Fruit fly (Drosophila melanogaster) whole organism, prepupa: Measurements from ENCODE around the gene CG6678.

ENCODE experiments used
- Blimp-1 ChIP-seq: fragments of 200-800 bp; sonication (Bioruptor generic); optimal IDR thresholded peaks from 3 replicates; lab custom pipeline; 2017; ENCODE audit warnings: missing biosample characterization, missing genetic modification characterization, mild to moderate bottlenecking, moderate library complexity, missing genetic modification reagents
- CG10631 ChIP-seq: fragments of 200-800 bp; sonication (Bioruptor generic); optimal IDR thresholded peaks from 2 replicates; lab custom pipeline; 2016; ENCODE audit warnings: missing biosample characterization, missing genetic modification characterization
- CG10669 ChIP-seq: fragments of 200-800 bp; sonication (Bioruptor generic); optimal IDR thresholded peaks from 3 replicates; lab custom pipeline; 2018; ENCODE audit warnings: missing biosample characterization, mild to moderate bottlenecking, missing genetic modification characterization, moderate library complexity
- CG11762 ChIP-seq: fragments of 200-800 bp; sonication (Bioruptor generic); optimal IDR thresholded peaks from 3 replicates; lab custom pipeline; 2016; ENCODE audit warnings: missing biosample characterization, missing genetic modification characterization; ENCODE audit not compliant: insufficient read depth
- CG11902 ChIP-seq: fragments of 200-800 bp; sonication (Bioruptor generic); optimal IDR thresholded peaks from 3 replicates; lab custom pipeline; 2016; ENCODE audit warnings: missing biosample characterization, missing genetic modification characterization
- CG15336 ChIP-seq: fragments of 200-800 bp; sonication (Bioruptor generic); IDR thresholded peaks from 2 replicates; pipeline ENCODE4 v1.3.6; 2022; ENCODE audit warnings: missing biosample characterization, missing genetic modification characterization
- CG31627 ChIP-seq: fragments of 200-800 bp; sonication (Bioruptor generic); optimal IDR thresholded peaks from 3 replicates; lab custom pipeline; 2016; ENCODE audit warnings: missing biosample characterization, missing genetic modification characterization
- CG32006 ChIP-seq: fragments of 200-800 bp; sonication (Bioruptor generic); optimal IDR thresholded peaks from 3 replicates; lab custom pipeline; 2017; ENCODE audit warnings: missing biosample characterization, mild to moderate bottlenecking, missing genetic modification characterization
- CG3919 ChIP-seq: fragments of 200-800 bp; sonication (Bioruptor generic); optimal IDR thresholded peaks from 3 replicates; lab custom pipeline; 2016; ENCODE audit warnings: missing biosample characterization, missing genetic modification characterization
- CG4318 ChIP-seq: fragments of 200-800 bp; sonication (Bioruptor generic); optimal IDR thresholded peaks from 3 replicates; lab custom pipeline; 2017; ENCODE audit warnings: missing biosample characterization, mild to moderate bottlenecking, missing genetic modification characterization
- CG6163 ChIP-seq: fragments of 200-800 bp; sonication (Bioruptor generic); IDR thresholded peaks from 3 replicates; pipeline ENCODE4 v1.3.6; 2022; ENCODE audit warnings: missing biosample characterization, missing genetic modification characterization
- CG6276 ChIP-seq: fragments of 200-800 bp; sonication (Bioruptor generic); optimal IDR thresholded peaks from 2 replicates; lab custom pipeline; 2017; ENCODE audit warnings: missing biosample characterization, mild to moderate bottlenecking, missing genetic modification characterization
- CG6792 ChIP-seq: fragments of 200-800 bp; sonication (Bioruptor generic); optimal IDR thresholded peaks from 3 replicates; lab custom pipeline; 2016; ENCODE audit warnings: missing biosample characterization, missing genetic modification characterization
- CG6808 ChIP-seq: fragments of 200-800 bp; sonication (Bioruptor generic); optimal IDR thresholded peaks from 3 replicates; lab custom pipeline; 2017; ENCODE audit warnings: missing biosample characterization, missing genetic modification characterization, mild to moderate bottlenecking, moderate library complexity, missing genetic modification reagents
- CG8119 ChIP-seq: fragments of 200-800 bp; sonication (Bioruptor generic); IDR thresholded peaks from 3 replicates; pipeline ENCODE4 v1.3.6; 2022; ENCODE audit warnings: missing biosample characterization, missing genetic modification characterization
- CG8319 ChIP-seq: fragments of 200-800 bp; sonication (Bioruptor generic); optimal IDR thresholded peaks from 3 replicates; lab custom pipeline; 2016; ENCODE audit warnings: missing biosample characterization, missing genetic modification characterization
- CG8632 ChIP-seq: fragments of 200-800 bp; sonication (Bioruptor generic); optimal IDR thresholded peaks from 3 replicates; lab custom pipeline; 2016; ENCODE audit warnings: missing biosample characterization, missing genetic modification characterization
- CG9139 ChIP-seq: fragments of 200-800 bp; sonication (Bioruptor generic); optimal IDR thresholded peaks from 3 replicates; lab custom pipeline; 2017; ENCODE audit warnings: missing biosample characterization, mild to moderate bottlenecking, missing genetic modification characterization
- Eip78C ChIP-seq: fragments of 200-800 bp; sonication (Bioruptor generic); peaks from one replicate; lab custom pipeline; 2016; ENCODE audit warnings: missing biosample characterization, missing genetic modification characterization
- Eip93F ChIP-seq: fragments of 200-800 bp; sonication (Bioruptor generic); optimal IDR thresholded peaks from 2 replicates; lab custom pipeline; 2016; ENCODE audit warnings: missing biosample characterization, mild to moderate bottlenecking, missing genetic modification characterization
- Ets21C ChIP-seq: fragments of 200-800 bp; sonication (Bioruptor generic); optimal IDR thresholded peaks from 3 replicates; lab custom pipeline; 2016; ENCODE audit warnings: missing biosample characterization, missing genetic modification characterization
- Ets96B ChIP-seq: fragments of 200-800 bp; optimal IDR thresholded peaks from 2 replicates; lab custom pipeline; 2019; ENCODE audit warnings: missing biosample characterization, mild to moderate bottlenecking, missing genetic modification characterization, moderate library complexity
- Gug ChIP-seq: fragments of 200-800 bp; sonication (Bioruptor generic); IDR thresholded peaks from 2 replicates; pipeline ENCODE4 v1.3.6; 2022; ENCODE audit warnings: missing biosample characterization, missing genetic modification characterization
- Hr38 ChIP-seq: sonication (Bioruptor generic); optimal IDR thresholded peaks from 2 replicates; lab custom pipeline; 2016; ENCODE audit warnings: missing biosample characterization, missing genetic modification characterization
- Hr39 ChIP-seq: fragments of 200-800 bp; sonication (Bioruptor generic); optimal IDR thresholded peaks from 2 replicates; lab custom pipeline; 2016; ENCODE audit warnings: missing biosample characterization, missing genetic modification characterization
- Hr4 ChIP-seq: fragments of 200-800 bp; sonication (Bioruptor generic); optimal IDR thresholded peaks from 3 replicates; lab custom pipeline; 2016; ENCODE audit warnings: missing biosample characterization, missing genetic modification characterization
- Lpt ChIP-seq: fragments of 200-800 bp; sonication (Bioruptor generic); optimal IDR thresholded peaks from 3 replicates; lab custom pipeline; 2016; ENCODE audit warnings: missing biosample characterization, missing genetic modification characterization
- Met ChIP-seq: fragments of 200-800 bp; sonication (Bioruptor generic); optimal IDR thresholded peaks from 3 replicates; lab custom pipeline; 2016; ENCODE audit warnings: missing biosample characterization, missing genetic modification characterization
- Smox ChIP-seq: fragments of 200-800 bp; sonication (Bioruptor generic); optimal IDR thresholded peaks from 3 replicates; lab custom pipeline; 2016; ENCODE audit warnings: missing biosample characterization, missing genetic modification characterization
- Sox102F ChIP-seq: fragments of 200-800 bp; sonication (Bioruptor generic); optimal IDR thresholded peaks from 2 replicates; lab custom pipeline; 2016; ENCODE audit warnings: missing biosample characterization, mild to moderate bottlenecking, missing genetic modification characterization
- Sox15 ChIP-seq: fragments of 200-800 bp; sonication (Bioruptor generic); optimal IDR thresholded peaks from 3 replicates; lab custom pipeline; 2016; ENCODE audit warnings: missing biosample characterization, missing genetic modification characterization
- achi ChIP-seq: fragments of 200-800 bp; sonication (Bioruptor generic); optimal IDR thresholded peaks from 3 replicates; lab custom pipeline; 2016; ENCODE audit warnings: missing biosample characterization, missing genetic modification characterization
- acj6 ChIP-seq: fragments of 200-800 bp; sonication (Bioruptor generic); optimal IDR thresholded peaks from 3 replicates; lab custom pipeline; 2016; ENCODE audit warnings: missing biosample characterization, missing genetic modification characterization
- cyc ChIP-seq: fragments of 200-800 bp; sonication (Bioruptor generic); optimal IDR thresholded peaks from 3 replicates; lab custom pipeline; 2016; ENCODE audit warnings: missing biosample characterization, missing genetic modification characterization
- dac ChIP-seq: fragments of 200-800 bp; sonication (Bioruptor generic); optimal IDR thresholded peaks from 2 replicates; lab custom pipeline; 2017; ENCODE audit warnings: missing biosample characterization, mild to moderate bottlenecking, missing genetic modification characterization
- eg ChIP-seq: fragments of 200-800 bp; sonication (Bioruptor generic); IDR thresholded peaks from 3 replicates; pipeline ENCODE4 v1.3.6; 2022; ENCODE audit warnings: missing biosample characterization, missing genetic modification characterization
- esn ChIP-seq: fragments of 200-800 bp; sonication (Bioruptor generic); optimal IDR thresholded peaks from 2 replicates; lab custom pipeline; 2016; ENCODE audit warnings: missing biosample characterization, mild to moderate bottlenecking, missing genetic modification characterization, moderate library complexity
- fd59A ChIP-seq: fragments of 200-800 bp; sonication (Bioruptor generic); optimal IDR thresholded peaks from 2 replicates; lab custom pipeline; 2017; ENCODE audit warnings: missing biosample characterization, mild to moderate bottlenecking, missing genetic modification characterization, missing genetic modification reagents
- fd85E ChIP-seq: fragments of 200-800 bp; sonication (Bioruptor generic); optimal IDR thresholded peaks from 3 replicates; lab custom pipeline; 2016; ENCODE audit warnings: missing biosample characterization, missing genetic modification characterization
- fkh ChIP-seq: fragments of 200-800 bp; sonication (Bioruptor generic); optimal IDR thresholded peaks from 3 replicates; lab custom pipeline; 2017; ENCODE audit warnings: missing biosample characterization, mild to moderate bottlenecking, missing genetic modification characterization, moderate library complexity
- lz ChIP-seq: fragments of 200-800 bp; sonication (Bioruptor generic); optimal IDR thresholded peaks from 3 replicates; lab custom pipeline; 2016; ENCODE audit warnings: missing biosample characterization, missing genetic modification characterization
- net ChIP-seq: fragments of 200-800 bp; sonication (Bioruptor generic); optimal IDR thresholded peaks from 3 replicates; lab custom pipeline; 2016; ENCODE audit warnings: missing biosample characterization, missing genetic modification characterization
- pdm3 ChIP-seq: fragments of 200-800 bp; sonication (Bioruptor generic); optimal IDR thresholded peaks from 3 replicates; lab custom pipeline; 2016; ENCODE audit warnings: missing biosample characterization, missing genetic modification characterization
- salr ChIP-seq, 2 experiments: fragments of 200-800 bp; sonication (Bioruptor generic); optimal IDR thresholded peaks; 3 replicates each; lab custom pipeline; 2016 to 2018; ENCODE audit warnings: missing biosample characterization in 2 of 2, missing genetic modification characterization in 2 of 2, mild to moderate bottlenecking in 1 of 2
- svp ChIP-seq: fragments of 200-800 bp; sonication (Bioruptor generic); peaks from one replicate; lab custom pipeline; 2016; ENCODE audit warnings: missing biosample characterization, missing genetic modification characterization
- topi ChIP-seq: fragments of 200-800 bp; sonication (Bioruptor generic); optimal IDR thresholded peaks from 3 replicates; lab custom pipeline; 2016; ENCODE audit warnings: missing biosample characterization, missing genetic modification characterization

Gene CG6678

DNA sequence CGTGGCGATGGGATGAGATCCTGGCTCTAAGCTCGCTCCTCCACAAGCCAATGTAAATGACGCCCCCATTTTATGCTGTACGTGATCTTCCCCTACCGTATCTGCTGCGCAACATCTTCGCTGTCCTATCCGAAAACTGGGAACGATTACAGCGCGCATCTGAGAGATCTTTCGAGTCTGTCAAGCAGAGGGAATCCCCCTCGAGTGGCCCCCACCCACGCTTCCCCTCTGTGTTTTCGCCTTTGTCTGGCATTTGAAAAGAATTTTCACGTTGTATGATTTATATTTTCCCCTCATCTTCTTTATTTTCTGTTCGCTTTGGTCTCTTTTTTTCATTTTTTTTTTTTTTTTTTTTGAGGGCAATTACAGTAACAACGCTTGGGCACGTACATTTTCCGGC is 39.4 kb upstream of the CG6678 start:
- TF ChIP-seq Eip93F (no peak), fd85E (GFP tag; lab: Kevin White, UChicago) (no peak), CG15336 (GFP tag; lab: Robert Waterston, UW) (no peak), CG10631 (no peak), esn (GFP tag; lab: Kevin White, UChicago) (no peak), CG8119 (GFP tag; lab: Robert Waterston, UW) (peak; percentile 19; the same call in 1 of the 3 replicates)

dm6 chr3R:21848271-21848670 is 38.6 kb upstream of the CG6678 start:
- no peak for TF ChIP-seq CG15336 (GFP tag; lab: Robert Waterston, UW)
- peak; percentile 54 for TF ChIP-seq Eip78C (GFP tag; lab: Kevin White, UChicago)
- TF ChIP-seq Smox (GFP tag; lab: Kevin White, UChicago) = no peak
- TF ChIP-seq Met (GFP tag; lab: Kevin White, UChicago) = no peak
- TF ChIP-seq svp (GFP tag; lab: Kevin White, UChicago) = peak; percentile 98
- peak; percentile 43; the same call in 1 of the 3 replicates for TF ChIP-seq CG6163 (GFP tag; lab: Robert Waterston, UW)
- 0 out of 3 replicates have a peak, but pooled peaks have one; percentile 18 for TF ChIP-seq eg (GFP tag; lab: Robert Waterston, UW)

DNA sequence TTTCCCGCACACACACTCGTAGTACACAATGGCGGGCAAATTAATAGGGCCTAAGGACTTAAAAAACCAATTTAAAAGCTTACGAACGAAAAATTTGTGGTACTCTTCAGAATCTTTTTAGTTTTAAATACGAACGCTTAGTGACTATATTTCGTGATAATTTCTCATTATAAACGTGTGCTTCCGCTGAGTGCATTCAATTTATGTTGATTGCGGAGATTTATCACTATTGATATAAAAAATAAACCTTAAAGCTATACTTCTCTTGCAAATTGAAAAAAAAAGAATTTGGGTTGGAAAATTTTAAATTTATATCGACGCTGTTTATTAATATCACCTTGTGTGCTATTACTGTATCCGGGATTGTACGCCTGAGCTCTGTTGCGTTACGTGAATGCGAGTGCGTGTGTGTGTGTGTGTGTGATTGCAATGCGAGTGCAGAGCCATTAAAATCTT is 37.8 kb upstream of the CG6678 start:
- peak; percentile 96 for TF ChIP-seq Hr39
- peak; percentile 93 for TF ChIP-seq CG11902 (GFP tag; lab: Kevin White, UChicago)
- peak; percentile 93 for TF ChIP-seq CG8319 (GFP tag; lab: Kevin White, UChicago)
- TF ChIP-seq Eip78C (GFP tag; lab: Kevin White, UChicago) = peak; percentile 100
- TF ChIP-seq Ets96B (tag; lab: Kevin White, UChicago) = peak; percentile 91
- TF ChIP-seq net (GFP tag; lab: Kevin White, UChicago) = peak; percentile 95
- peak; percentile 93 for TF ChIP-seq Ets21C (GFP tag; lab: Kevin White, UChicago)
- peak; percentile 93 for TF ChIP-seq Sox15 (GFP tag; lab: Kevin White, UChicago)
- TF ChIP-seq Lpt (GFP tag; lab: Kevin White, UChicago) = peak; percentile 95
- TF ChIP-seq eg (GFP tag; lab: Robert Waterston, UW) = peak; percentile 88
- TF ChIP-seq dac = peak; percentile 85
- peak; percentile 92 for TF ChIP-seq CG4318 (GFP tag; lab: Kevin White, UChicago)
- TF ChIP-seq Met (GFP tag; lab: Kevin White, UChicago) = peak; percentile 96
- TF ChIP-seq CG8632 (GFP tag; lab: Kevin White, UChicago) = peak; percentile 94
- TF ChIP-seq fkh (GFP tag; lab: Kevin White, UChicago) = peak; percentile 24
- TF ChIP-seq CG6276 (GFP tag; lab: Kevin White, UChicago) = peak; percentile 95
- TF ChIP-seq CG6808 (GFP tag; lab: Kevin White, UChicago) = peak; percentile 96
- TF ChIP-seq salr (GFP tag; optimal IDR thresholded peaks at IDR 0.05; lab: Kevin White, UChicago) = peak; percentile 47 to 97
- TF ChIP-seq CG10669 (GFP tag; lab: Kevin White, UChicago) = peak; percentile 93
- TF ChIP-seq Gug = peak; percentile 88
- TF ChIP-seq Sox102F (GFP tag; lab: Kevin White, UChicago) = peak; percentile 95
- peak; percentile 85 for TF ChIP-seq CG9139 (GFP tag; lab: Kevin White, UChicago)
- TF ChIP-seq cyc (GFP tag; lab: Kevin White, UChicago) = peak; percentile 94
- TF ChIP-seq CG8119 (GFP tag; lab: Robert Waterston, UW) = peak; percentile 94
- TF ChIP-seq acj6 = peak; percentile 96
- TF ChIP-seq fd59A (GFP tag; lab: Kevin White, UChicago) = peak; percentile 94
- TF ChIP-seq Smox (GFP tag; lab: Kevin White, UChicago) = peak; percentile 96
- peak; percentile 98 for TF ChIP-seq lz (GFP tag; lab: Kevin White, UChicago)
- peak; percentile 93 for TF ChIP-seq achi (GFP tag; lab: Kevin White, UChicago)
- peak; percentile 86 for TF ChIP-seq CG6163 (GFP tag; lab: Robert Waterston, UW)
- TF ChIP-seq CG3919 (GFP tag; lab: Kevin White, UChicago) = peak; percentile 96
- peak; percentile 94 for TF ChIP-seq CG15336 (GFP tag; lab: Robert Waterston, UW)
- peak; percentile 17 for TF ChIP-seq Hr38 (GFP tag; lab: Kevin White, UChicago)
- peak; percentile 98 for TF ChIP-seq topi (GFP tag; lab: Kevin White, UChicago)
- peak; percentile 96 for TF ChIP-seq CG31627 (GFP tag; lab: Kevin White, UChicago)
- peak; percentile 98 for TF ChIP-seq esn (GFP tag; lab: Kevin White, UChicago)
- TF ChIP-seq Hr4 = peak; percentile 95
- peak; percentile 94 for TF ChIP-seq CG11762 (GFP tag; lab: Kevin White, UChicago)
- TF ChIP-seq CG6792 (GFP tag; lab: Kevin White, UChicago) = peak; percentile 97
- TF ChIP-seq svp (GFP tag; lab: Kevin White, UChicago) = peak; percentile 98
- TF ChIP-seq Blimp-1 = peak; percentile 91
- peak; percentile 95 for TF ChIP-seq pdm3 (GFP tag; lab: Kevin White, UChicago)
- TF ChIP-seq CG32006 (GFP tag; lab: Kevin White, UChicago) = peak; percentile 98
